Worm (Caenorhabditis elegans) whole organism, midembryonic: ENCODE results near the gene F48E3.9.

ENCODE experiments used
- cog-1 ChIP-seq: sonication (generic microtip); optimal IDR thresholded peaks from 2 replicates; lab custom pipeline; 2016; ENCODE audit warnings: missing genetic modification characterization, missing compliant biosample characterization
- flt-1 ChIP-seq: fragments of 200-800 bp; sonication (Bioruptor generic); IDR thresholded peaks from 2 replicates; pipeline ENCODE4 v1.3.6; 2022; ENCODE audit warnings: missing genetic modification characterization, missing compliant biosample characterization
- tab-1 ChIP-seq: fragments of 200-800 bp; sonication (Bioruptor generic); IDR thresholded peaks from 2 replicates; pipeline ENCODE4 v1.3.6; 2022; ENCODE audit warnings: missing genetic modification characterization, missing compliant biosample characterization
- ztf-23 ChIP-seq: fragments of 200-800 bp; sonication (Bioruptor generic); IDR thresholded peaks from 2 replicates; pipeline ENCODE4 v1.3.6; 2022; ENCODE audit warnings: missing genetic modification reagents, missing genetic modification characterization, missing compliant biosample characterization

- TF ChIP-seq flt-1 (GFP tag; lab: Robert Waterston, UW), result no peak
- TF ChIP-seq ztf-23 (GFP tag; lab: Robert Waterston, UW), result no peak
- TF ChIP-seq tab-1, result 0 out of 2 replicates have a peak, but pooled peaks have one; percentile 53
- TF ChIP-seq cog-1 (tag; lab: Kevin White, UChicago), result no peak
Measured at ce11 chrX:7452606-7453005, 28.2 kb upstream of the F48E3.9 start.
